Worm (Caenorhabditis elegans) whole organism, L4 larva: ENCODE results near the gene T16G12.12.

Source experiments
- D1046.2 ChIP-seq: fragments of 200-800 bp; sonication (Bioruptor generic); IDR thresholded peaks from 2 replicates; pipeline ENCODE4 v1.3.6; 2022; ENCODE audit warnings: missing genetic modification characterization, missing compliant biosample characterization
- Y105C5A.15 ChIP-seq: fragments of 200-800 bp; sonication (Bioruptor generic); IDR thresholded peaks from 2 replicates; pipeline ENCODE4 v1.3.6; 2022; ENCODE audit warnings: missing genetic modification characterization, missing compliant biosample characterization
- Y5F2A.4 ChIP-seq: fragments of 200-800 bp; sonication (Bioruptor generic); optimal IDR thresholded peaks from 2 replicates; lab custom pipeline; 2018; ENCODE audit warnings: mild to moderate bottlenecking, missing genetic modification characterization, missing compliant biosample characterization
- ZK337.2 ChIP-seq: fragments of 200-800 bp; sonication (Bioruptor generic); IDR thresholded peaks from 2 replicates; pipeline ENCODE4 v1.3.6; 2022; ENCODE audit warnings: missing genetic modification reagents, missing genetic modification characterization, missing compliant biosample characterization
- aha-1 ChIP-seq: fragments of 150-350 bp; peaks from one replicate; lab custom pipeline; 2014; ENCODE audit warnings: missing biosample characterization, missing genetic modification characterization
- aly-2 ChIP-seq: sonication (generic microtip); optimal IDR thresholded peaks from 2 replicates; lab custom pipeline; 2018; ENCODE audit warnings: missing biosample characterization, missing genetic modification characterization
- ama-1 ChIP-seq: fragments of 150-350 bp; optimal IDR thresholded peaks from 2 replicates; lab custom pipeline; 2014; ENCODE audit warnings: inconsistent platforms, mixed read lengths
- ceh-28 ChIP-seq: fragments of 150-350 bp; optimal IDR thresholded peaks from 2 replicates; lab custom pipeline; 2014; ENCODE audit warnings: missing biosample characterization, missing genetic modification reagents, missing genetic modification characterization
- ceh-44 ChIP-seq: fragments of 200-800 bp; sonication (Bioruptor generic); IDR thresholded peaks from 2 replicates; pipeline ENCODE4 v1.3.6; 2022; ENCODE audit warnings: missing genetic modification reagents, missing genetic modification characterization, missing compliant biosample characterization
- ceh-62 ChIP-seq: sonication (generic microtip); optimal IDR thresholded peaks from 2 replicates; lab custom pipeline; 2017; ENCODE audit warnings: missing biosample characterization, missing genetic modification characterization
- ceh-82 ChIP-seq: sonication (generic microtip); optimal IDR thresholded peaks from 2 replicates; lab custom pipeline; 2017; ENCODE audit warnings: missing biosample characterization, missing genetic modification characterization
- ces-1 ChIP-seq: fragments of 150-350 bp; sonication (generic microtip); optimal IDR thresholded peaks from 4 replicates; lab custom pipeline; 2014; ENCODE audit warnings: missing biosample characterization, missing genetic modification reagents, missing genetic modification characterization
- dmd-8 ChIP-seq: fragments of 200-800 bp; sonication (Bioruptor generic); IDR thresholded peaks from 2 replicates; pipeline ENCODE4 v1.3.6; 2022; ENCODE audit warnings: missing genetic modification characterization, missing compliant biosample characterization
- dmd-9 ChIP-seq: fragments of 200-800 bp; sonication (Bioruptor generic); IDR thresholded peaks from 2 replicates; pipeline ENCODE4 v1.3.6; 2022; ENCODE audit warnings: missing genetic modification reagents, missing genetic modification characterization, missing compliant biosample characterization
- dpl-1 ChIP-seq: fragments of 150-350 bp; optimal IDR thresholded peaks from 2 replicates; lab custom pipeline; 2014; ENCODE audit warnings: missing biosample characterization, missing genetic modification reagents, missing genetic modification characterization
- hlh-11 ChIP-seq: fragments of 200-800 bp; sonication (Bioruptor generic); optimal IDR thresholded peaks from 2 replicates; lab custom pipeline; 2018; ENCODE audit warnings: mild to moderate bottlenecking, missing genetic modification characterization, missing compliant biosample characterization
- hmg-1.1 ChIP-seq: fragments of 200-800 bp; sonication (Bioruptor generic); IDR thresholded peaks from 2 replicates; pipeline ENCODE4 v1.3.6; 2022; ENCODE audit warnings: missing genetic modification reagents, missing genetic modification characterization, missing compliant biosample characterization
- lin-38 ChIP-seq: fragments of 200-800 bp; sonication (Bioruptor generic); IDR thresholded peaks from 2 replicates; pipeline ENCODE4 v1.3.6; 2022; ENCODE audit warnings: missing genetic modification reagents, missing genetic modification characterization, missing compliant biosample characterization
- lir-3 ChIP-seq: sonication (generic microtip); optimal IDR thresholded peaks from 2 replicates; lab custom pipeline; 2016; ENCODE audit warnings: mild to moderate bottlenecking, missing genetic modification characterization, missing compliant biosample characterization
- mep-1 ChIP-seq: fragments of 150-350 bp; sonication (generic microtip); optimal IDR thresholded peaks from 3 replicates; lab custom pipeline; 2014; ENCODE audit warnings: missing biosample characterization, missing genetic modification characterization
- mes-2 ChIP-seq: sonication (generic microtip); optimal IDR thresholded peaks from 2 replicates; lab custom pipeline; 2016; ENCODE audit warnings: missing genotype, mild to moderate bottlenecking, missing genetic modification characterization, missing compliant biosample characterization; ENCODE audit not compliant: poor library complexity, severe bottlenecking
- nhr-28 ChIP-seq: fragments of 150-350 bp; optimal IDR thresholded peaks from 2 replicates; lab custom pipeline; 2014; ENCODE audit warnings: missing biosample characterization, missing genetic modification characterization
- nhr-6 ChIP-seq: fragments of 150-350 bp; optimal IDR thresholded peaks from 2 replicates; lab custom pipeline; 2014; ENCODE audit warnings: missing biosample characterization, missing genetic modification characterization
- nhr-77 ChIP-seq: fragments of 150-350 bp; optimal IDR thresholded peaks from 2 replicates; lab custom pipeline; 2014; ENCODE audit warnings: missing biosample characterization, missing genetic modification characterization
- php-3 ChIP-seq: fragments of 200-800 bp; sonication (Bioruptor generic); IDR thresholded peaks from 2 replicates; pipeline ENCODE4 v1.3.6; 2022; ENCODE audit warnings: missing genetic modification reagents, missing genetic modification characterization, missing compliant biosample characterization
- rbr-2 ChIP-seq: sonication (generic microtip); optimal IDR thresholded peaks from 2 replicates; lab custom pipeline; 2016; ENCODE audit warnings: missing genotype, missing genetic modification characterization, missing compliant biosample characterization
- set-16 ChIP-seq: fragments of 200-800 bp; sonication (Bioruptor generic); IDR thresholded peaks from 2 replicates; pipeline ENCODE4 v1.3.6; 2022; ENCODE audit warnings: missing genetic modification reagents, missing genetic modification characterization, missing compliant biosample characterization
- spr-3 ChIP-seq: fragments of 200-800 bp; sonication (Bioruptor generic); optimal IDR thresholded peaks from 2 replicates; lab custom pipeline; 2018; ENCODE audit warnings: mild to moderate bottlenecking, missing genetic modification characterization, missing compliant biosample characterization
- tra-1 ChIP-seq: fragments of 200-800 bp; sonication (Bioruptor generic); IDR thresholded peaks from 2 replicates; pipeline ENCODE4 v1.3.6; 2022; ENCODE audit warnings: missing genetic modification reagents, missing genetic modification characterization, missing compliant biosample characterization
- unc-130 ChIP-seq: sonication (generic microtip); optimal IDR thresholded peaks from 2 replicates; lab custom pipeline; 2016; ENCODE audit warnings: missing genetic modification reagents, missing genetic modification characterization, missing compliant biosample characterization
- unc-39 ChIP-seq: sonication (generic microtip); optimal IDR thresholded peaks from 2 replicates; lab custom pipeline; 2017; ENCODE audit warnings: missing biosample characterization, missing genetic modification characterization
- unc-62 ChIP-seq, 3 experiments: fragments of 150-350 bp in 1 of 3; sonication (generic microtip); optimal IDR thresholded peaks in 2 of 3; peaks in 1 of 3; 1 replicate in 1 of 3; 2 replicates in 2 of 3; lab custom pipeline; 2014 to 2017; ENCODE audit warnings: missing biosample characterization in 3 of 3, missing genetic modification characterization in 3 of 3, missing genetic modification reagents in 3 of 3, missing genotype in 1 of 3
- vab-7 ChIP-seq: fragments of 200-800 bp; sonication (Bioruptor generic); IDR thresholded peaks from 2 replicates; pipeline ENCODE4 v1.3.6; 2022; ENCODE audit warnings: missing genetic modification reagents, missing genetic modification characterization, missing compliant biosample characterization
- ztf-7 ChIP-seq: fragments of 150-350 bp; optimal IDR thresholded peaks from 2 replicates; lab custom pipeline; 2014; ENCODE audit warnings: missing biosample characterization, missing genetic modification characterization

The T16G12.12 gene

ce11 chrIII:10057518-10057917 lies 4.1 kb downstream of the T16G12.12 start, which contains the start of gene T16G12.4:
Gene T16G12.4 (plus strand): TSS chrIII:10057818.
- TF ChIP-seq spr-3 (GFP tag; lab: Kevin White, UChicago): no peak
- TF ChIP-seq aha-1 (tag; lab: Kevin White, UChicago): no peak
- peak in 1 of 2 experiments; percentile 11 for TF ChIP-seq unc-62 (GFP tag; optimal IDR thresholded peaks at IDR 0.05 in 1 of 2; lab: Kevin White, UChicago)
- no peak for TF ChIP-seq unc-62 (tag; optimal IDR thresholded peaks at IDR 0.05; lab: Kevin White, UChicago)

ce11 chrIII:10059002-10059401 lies 5.6 kb downstream of the T16G12.12 start, which contains the start of gene T16G12.8:
Gene T16G12.8 (plus strand): TSS chrIII:10059302.
- no peak for TF ChIP-seq nhr-77 (tag; lab: Kevin White, UChicago)
- TF ChIP-seq lir-3 (tag; lab: Kevin White, UChicago): no peak
- no peak for TF ChIP-seq ztf-7
- no peak for TF ChIP-seq aly-2 (tag; lab: Kevin White, UChicago)
- TF ChIP-seq vab-7 (GFP tag; lab: Robert Waterston, UW): no peak
- TF ChIP-seq unc-39 (tag; lab: Kevin White, UChicago): no peak
- no peak for TF ChIP-seq ceh-82 (tag; lab: Kevin White, UChicago)

ce11 chrIII:10060573-10060972 lies 7.2 kb downstream of the T16G12.12 start, which contains the start of gene T16G12.13:
Gene T16G12.13 (plus strand): TSS chrIII:10060865.
- TF ChIP-seq ama-1: no peak
- no peak for TF ChIP-seq Y105C5A.15 (GFP tag; lab: Robert Waterston, UW)
- no peak for TF ChIP-seq D1046.2
- TF ChIP-seq ces-1 (GFP tag; lab: Kevin White, UChicago): no peak
- no peak for TF ChIP-seq aly-2 (tag; lab: Kevin White, UChicago)
- no peak for TF ChIP-seq hmg-1.1 (GFP tag; lab: Robert Waterston, UW)
- TF ChIP-seq lin-38: no peak

DNA sequence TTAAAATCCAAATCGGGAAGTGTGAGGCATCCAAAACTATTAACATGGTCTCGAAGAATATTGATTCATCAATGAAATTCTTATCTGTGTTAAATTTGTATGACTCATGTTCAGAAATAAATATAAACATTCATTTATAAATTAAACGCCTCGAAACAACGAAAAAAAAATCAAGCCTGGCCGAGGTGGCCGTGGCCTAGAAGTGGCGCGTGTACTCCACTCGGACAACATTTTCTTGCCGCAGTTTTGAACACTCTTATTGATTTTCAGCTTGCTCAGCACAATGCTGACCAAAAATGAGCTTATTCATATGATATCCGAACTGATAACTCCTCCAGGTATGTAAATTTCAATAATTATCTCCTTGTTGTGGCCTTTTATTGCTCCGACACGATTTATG lies 10.7 kb downstream of the T16G12.12 start, which contains the start of gene ekl-6:
Gene ekl-6, plus strand, starts transcription at position 265 of the 400 bp plus-strand sequence.
- TF ChIP-seq dpl-1 (GFP tag; lab: Kevin White, UChicago) (peak; percentile 68), Y5F2A.4 (GFP tag; lab: Kevin White, UChicago) (no peak), unc-130 (GFP tag; lab: Kevin White, UChicago) (peak; percentile 74), mes-2 (tag; lab: Kevin White, UChicago) (peak; percentile 98), ceh-62 (tag; lab: Kevin White, UChicago) (no peak), ceh-44 (GFP tag; lab: Robert Waterston, UW) (peak; percentile 24; the same call in 1 of the 2 replicates), ZK337.2 (GFP tag; lab: Robert Waterston, UW) (peak; percentile 70), ceh-28 (tag; lab: Kevin White, UChicago) (no peak), dmd-9 (GFP tag; lab: Robert Waterston, UW) (peak; percentile 45; the same call in 1 of the 2 replicates), rbr-2 (tag; lab: Kevin White, UChicago) (peak; percentile 28), mep-1 (tag; lab: Kevin White, UChicago) (no peak), php-3 (no peak), nhr-28 (tag; lab: Kevin White, UChicago) (no peak), dmd-8 (GFP tag; lab: Robert Waterston, UW) (no peak), tra-1 (GFP tag; lab: Robert Waterston, UW) (0 out of 2 replicates have a peak, but pooled peaks have one; percentile 5)

DNA sequence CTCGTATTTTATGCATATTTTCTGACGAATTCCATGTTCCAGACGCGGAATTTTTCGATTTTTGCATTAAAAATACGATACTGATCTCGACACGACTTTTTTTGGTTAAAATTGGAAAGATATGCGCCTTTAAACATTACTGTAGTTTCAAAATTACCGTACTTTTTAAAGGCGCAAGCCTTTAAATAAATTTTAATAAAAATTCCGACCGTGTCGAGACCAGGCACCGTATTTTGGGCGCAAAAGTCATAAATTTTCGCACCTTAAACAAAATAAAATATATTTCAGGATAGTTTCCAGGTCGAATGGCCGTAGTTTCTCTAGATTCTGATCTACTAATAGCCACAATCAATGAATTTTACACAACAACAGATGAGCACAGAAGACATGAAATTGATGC lies 15.9 kb downstream of the T16G12.12 start, which contains the start of gene T16G12.6:
Gene T16G12.6, plus strand, starts transcription at position 301 of the 400 bp plus-strand sequence.
- TF ChIP-seq nhr-6 (tag; lab: Kevin White, UChicago) (no peak), ZK337.2 (GFP tag; lab: Robert Waterston, UW) (no peak), Y105C5A.15 (GFP tag; lab: Robert Waterston, UW) (no peak), set-16 (GFP tag; lab: Robert Waterston, UW) (no peak), hlh-11 (no peak)
